Fruit fly (Drosophila melanogaster) whole organism, wandering third instar larva: ENCODE measurements around the gene Rabex-5.
A peak's percentile ranks its signal among the peaks of the same experiment; 100 is the strongest.

Source experiments
- Abd-B ChIP-seq: fragments of >200 bp; optimal IDR thresholded peaks from 2 replicates; lab custom pipeline; 2017; ENCODE audit warnings: missing biosample characterization, missing genetic modification characterization
- CG32264 ChIP-seq: fragments of 200-800 bp; sonication (Bioruptor generic); optimal IDR thresholded peaks from 2 replicates; lab custom pipeline; 2016; ENCODE audit warnings: missing biosample characterization, missing genetic modification characterization
- CG9705 ChIP-seq: fragments of 200-800 bp; sonication (Bioruptor generic); optimal IDR thresholded peaks from 2 replicates; lab custom pipeline; 2018; ENCODE audit warnings: missing biosample characterization, mild to moderate bottlenecking, missing genetic modification characterization
- CrebA ChIP-seq: fragments of 200-800 bp; sonication (Bioruptor generic); optimal IDR thresholded peaks from 2 replicates; lab custom pipeline; 2016; ENCODE audit warnings: missing biosample characterization, mild to moderate bottlenecking, missing genetic modification characterization, borderline replicate concordance
- Dfd ChIP-seq: fragments of >200 bp; optimal IDR thresholded peaks from 2 replicates; lab custom pipeline; 2017; ENCODE audit warnings: missing biosample characterization, missing genetic modification characterization
- Dif ChIP-seq: fragments of 200-275, 200-300 bp; sonication (Bioruptor generic); optimal IDR thresholded peaks from 2 replicates; lab custom pipeline; 2018; ENCODE audit warnings: missing biosample characterization, missing genetic modification characterization; ENCODE audit not compliant: partially characterized antibody
- GATAd ChIP-seq: sonication (Bioruptor generic); optimal IDR thresholded peaks from 2 replicates; lab custom pipeline; 2016; ENCODE audit warnings: missing biosample characterization, missing genetic modification characterization
- HLH106 ChIP-seq: fragments of 200-800 bp; optimal IDR thresholded peaks from 3 replicates; lab custom pipeline; 2019; ENCODE audit warnings: missing biosample characterization, mild to moderate bottlenecking, missing genetic modification characterization, moderate library complexity
- Hnf4 ChIP-seq: fragments of 200-800 bp; sonication (Bioruptor generic); optimal IDR thresholded peaks from 2 replicates; lab custom pipeline; 2016; ENCODE audit warnings: missing biosample characterization, mild to moderate bottlenecking, missing genetic modification characterization
- Hr78 ChIP-seq: fragments of >200 bp; optimal IDR thresholded peaks from 2 replicates; lab custom pipeline; 2017; ENCODE audit warnings: missing biosample characterization, missing genetic modification characterization
- Hr83 ChIP-seq: fragments of 200-300 bp; sonication (Bioruptor generic); optimal IDR thresholded peaks from 2 replicates; lab custom pipeline; 2016; ENCODE audit warnings: missing biosample characterization, mild to moderate bottlenecking, missing genetic modification characterization, moderate library complexity; ENCODE audit not compliant: poor library complexity, severe bottlenecking
- Jra ChIP-seq: sonication (Bioruptor generic); optimal IDR thresholded peaks from 2 replicates; lab custom pipeline; 2016; ENCODE audit warnings: missing biosample characterization, missing genetic modification characterization
- Mio ChIP-seq: sonication (Bioruptor generic); optimal IDR thresholded peaks from 2 replicates; lab custom pipeline; 2016; ENCODE audit warnings: missing biosample characterization, missing genetic modification characterization
- Myc ChIP-seq: fragments of >200 bp; optimal IDR thresholded peaks from 2 replicates; lab custom pipeline; 2017
- N ChIP-seq: fragments of >200 bp; optimal IDR thresholded peaks from 2 replicates; lab custom pipeline; 2018; ENCODE audit warnings: missing biosample characterization, missing external identifiers, missing genetic modification characterization
- OdsH ChIP-seq: fragments of 200-800 bp; sonication (Bioruptor generic); optimal IDR thresholded peaks from 2 replicates; lab custom pipeline; 2016; ENCODE audit warnings: missing biosample characterization, mild to moderate bottlenecking, missing genetic modification characterization
- Rel ChIP-seq, 2 experiments: fragments of 200-800 bp; sonication (Bioruptor generic) in 1 of 2; optimal IDR thresholded peaks; 2 replicates in 1 of 2; 3 replicates in 1 of 2; lab custom pipeline; 2016 to 2019; ENCODE audit warnings: mild to moderate bottlenecking in 2 of 2, missing biosample characterization in 2 of 2, missing genetic modification characterization in 2 of 2, moderate library complexity in 1 of 2
- Sp1 ChIP-seq: fragments of 200-800 bp; sonication (Bioruptor generic); optimal IDR thresholded peaks from 3 replicates; lab custom pipeline; 2019; ENCODE audit warnings: missing biosample characterization, mild to moderate bottlenecking, missing genetic modification characterization, moderate library complexity
- Vsx2 ChIP-seq: fragments of 200-300, 225-300 bp; sonication (Bioruptor generic); optimal IDR thresholded peaks from 2 replicates; lab custom pipeline; 2018; ENCODE audit warnings: missing biosample characterization, missing genetic modification characterization; ENCODE audit not compliant: partially characterized antibody
- br ChIP-seq: fragments of 200-800 bp; sonication (Bioruptor generic); optimal IDR thresholded peaks from 2 replicates; lab custom pipeline; 2016; ENCODE audit warnings: missing biosample characterization, missing genetic modification characterization
- brk ChIP-seq: fragments of 200-800 bp; sonication (Bioruptor generic); optimal IDR thresholded peaks from 2 replicates; lab custom pipeline; 2016; ENCODE audit warnings: missing biosample characterization, mild to moderate bottlenecking, missing genetic modification characterization
- dl ChIP-seq, 2 experiments: fragments of 175-275, 200-275 bp in 1 of 2; fragments of 200-275 bp in 1 of 2; sonication (Bioruptor generic); optimal IDR thresholded peaks; lab custom pipeline; 2018; ENCODE audit warnings: mild to moderate bottlenecking in 2 of 2, missing biosample characterization in 2 of 2, missing genetic modification characterization in 2 of 2, moderate library complexity in 2 of 2; ENCODE audit not compliant: partially characterized antibody in 2 of 2, insufficient read depth in 1 of 2
- dmrt93B ChIP-seq: fragments of 200-800 bp; sonication (Bioruptor generic); optimal IDR thresholded peaks from 2 replicates; lab custom pipeline; 2018; ENCODE audit warnings: missing biosample characterization, mild to moderate bottlenecking, missing genetic modification characterization
- dsf ChIP-seq: sonication (Bioruptor generic); optimal IDR thresholded peaks from 2 replicates; lab custom pipeline; 2016; ENCODE audit warnings: missing biosample characterization, missing genetic modification characterization, borderline replicate concordance
- ey ChIP-seq: fragments of 200-800 bp; sonication (Bioruptor generic); optimal IDR thresholded peaks from 2 replicates; lab custom pipeline; 2016; ENCODE audit warnings: missing biosample characterization, missing genetic modification characterization
- foxo ChIP-seq, 2 experiments: fragments of 200-800 bp; sonication (Bioruptor generic); optimal IDR thresholded peaks; 2 replicates in 1 of 2; 3 replicates in 1 of 2; lab custom pipeline; 2016 to 2017; ENCODE audit warnings: missing biosample characterization in 2 of 2, missing genetic modification characterization in 2 of 2
- fru ChIP-seq: fragments of 200-800 bp; sonication (Bioruptor generic); optimal IDR thresholded peaks from 3 replicates; lab custom pipeline; 2016; ENCODE audit warnings: missing biosample characterization, mild to moderate bottlenecking, missing genetic modification characterization
- h ChIP-seq: fragments of 200-800 bp; sonication (Bioruptor generic); optimal IDR thresholded peaks from 3 replicates; lab custom pipeline; 2016; ENCODE audit warnings: missing biosample characterization, mild to moderate bottlenecking, missing genetic modification characterization
- jim ChIP-seq: fragments of 175-275, 200-325 bp; sonication (Bioruptor generic); optimal IDR thresholded peaks from 2 replicates; lab custom pipeline; 2016; ENCODE audit warnings: missing biosample characterization, mild to moderate bottlenecking, missing genetic modification characterization
- lola ChIP-seq: fragments of >200 bp; optimal IDR thresholded peaks from 2 replicates; lab custom pipeline; 2017; ENCODE audit warnings: missing biosample characterization, missing genetic modification characterization
- pan ChIP-seq: fragments of >200 bp; optimal IDR thresholded peaks from 2 replicates; lab custom pipeline; 2017
- psq ChIP-seq: fragments of 200-800 bp; sonication (Bioruptor generic); optimal IDR thresholded peaks from 3 replicates; lab custom pipeline; 2017; ENCODE audit warnings: missing biosample characterization, mild to moderate bottlenecking, missing genetic modification characterization, moderate library complexity
- rgr ChIP-seq: fragments of 200-800 bp; sonication (Bioruptor generic); optimal IDR thresholded peaks from 3 replicates; lab custom pipeline; 2016; ENCODE audit warnings: missing biosample characterization, mild to moderate bottlenecking, missing genetic modification characterization
- sage ChIP-seq: fragments of 200-800 bp; sonication (Bioruptor generic); optimal IDR thresholded peaks from 2 replicates; lab custom pipeline; 2016; ENCODE audit warnings: missing biosample characterization, mild to moderate bottlenecking, missing genetic modification characterization
- sv ChIP-seq: fragments of 200-800 bp; sonication (Bioruptor generic); optimal IDR thresholded peaks from 3 replicates; lab custom pipeline; 2016; ENCODE audit warnings: missing biosample characterization, missing genetic modification characterization
- tai ChIP-seq: sonication (Bioruptor generic); optimal IDR thresholded peaks from 2 replicates; lab custom pipeline; 2016; ENCODE audit warnings: missing biosample characterization, missing genetic modification characterization
- usp ChIP-seq: fragments of >200 bp; optimal IDR thresholded peaks from 2 replicates; lab custom pipeline; 2017; ENCODE audit warnings: missing biosample characterization, missing genetic modification characterization
- woc ChIP-seq: sonication (Bioruptor generic); optimal IDR thresholded peaks from 2 replicates; lab custom pipeline; 2016; ENCODE audit warnings: missing biosample characterization, mild to moderate bottlenecking, missing genetic modification characterization

Rabex-5 gene

DNA sequence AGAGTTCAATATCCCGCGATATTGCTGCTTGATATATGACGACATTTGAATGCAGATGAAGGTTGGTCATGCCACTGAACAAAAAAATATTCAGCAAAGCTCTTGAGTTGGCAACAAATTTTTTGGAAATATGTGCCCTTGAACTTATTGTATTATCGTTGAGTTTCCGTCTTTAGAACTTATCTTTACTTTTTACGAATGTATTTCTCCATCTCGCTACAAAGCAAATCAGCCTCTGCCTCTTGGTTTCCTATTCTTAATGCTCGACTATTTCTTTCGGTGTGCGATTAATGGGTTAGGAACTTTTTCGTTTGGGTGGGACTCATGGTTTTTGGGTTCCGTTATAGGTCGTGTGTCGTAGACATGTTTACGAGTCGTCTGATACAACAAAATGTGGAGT is 27.4 kb downstream of the Rabex-5 start:
- no peak for TF ChIP-seq jim (GFP tag; lab: Kevin White, UChicago)
- TF ChIP-seq CrebA (GFP tag; lab: Kevin White, UChicago) = no peak
- no peak for TF ChIP-seq h (GFP tag; lab: Kevin White, UChicago)
- peak; percentile 39 for TF ChIP-seq OdsH (GFP tag; lab: Kevin White, UChicago)
- no peak for TF ChIP-seq tai
- peak in 1 of 2 experiments; percentile 40 for TF ChIP-seq foxo (GFP tag; optimal IDR thresholded peaks at IDR 0.05; lab: Kevin White, UChicago)
- no peak for TF ChIP-seq usp (GFP tag; lab: Kevin White, UChicago)
- peak; percentile 26 for TF ChIP-seq HLH106
- no peak for TF ChIP-seq Dif (GFP tag; lab: Kevin White, UChicago)
- TF ChIP-seq Myc (lab: Kevin White, UChicago) = no peak
- no peak for TF ChIP-seq lola (GFP tag; lab: Kevin White, UChicago)
- TF ChIP-seq Mio = no peak
- no peak for TF ChIP-seq Hnf4 (GFP tag; lab: Kevin White, UChicago)
- no peak for TF ChIP-seq Vsx2 (GFP tag; lab: Kevin White, UChicago)
- peak; percentile 50 for TF ChIP-seq rgr (GFP tag; lab: Kevin White, UChicago)
- no peak for TF ChIP-seq brk (GFP tag; lab: Kevin White, UChicago)
- peak; percentile 54 for TF ChIP-seq sv
- no peak for TF ChIP-seq GATAd
- no peak for TF ChIP-seq Jra (GFP tag; lab: Kevin White, UChicago)
- TF ChIP-seq Abd-B (GFP tag; lab: Kevin White, UChicago) = no peak
- TF ChIP-seq psq (GFP tag; lab: Kevin White, UChicago) = peak; percentile 23
- no peak for TF ChIP-seq pan
- no peak for TF ChIP-seq Hr78
- no peak for TF ChIP-seq sage (GFP tag; lab: Kevin White, UChicago)
- TF ChIP-seq N = no peak
- TF ChIP-seq Rel (GFP tag; optimal IDR thresholded peaks at IDR 0.05; lab: Kevin White, UChicago) = no peak
- no peak for TF ChIP-seq Rel (tag; optimal IDR thresholded peaks at IDR 0.05; lab: Kevin White, UChicago)
- TF ChIP-seq woc (GFP tag; lab: Kevin White, UChicago) = no peak
- no peak for TF ChIP-seq dl (GFP tag; optimal IDR thresholded peaks at IDR 0.05; lab: Kevin White, UChicago; ENCODE audit: insufficient read depth in 1 of 2, partially characterized antibody in 2 of 2)
- no peak for TF ChIP-seq dsf (GFP tag; lab: Kevin White, UChicago)
- peak; percentile 52 for TF ChIP-seq ey
- peak; percentile 35 for TF ChIP-seq br (GFP tag; lab: Kevin White, UChicago)
- TF ChIP-seq CG32264 = no peak
- TF ChIP-seq Dfd (GFP tag; lab: Kevin White, UChicago) = no peak
- no peak for TF ChIP-seq CG9705 (GFP tag; lab: Kevin White, UChicago)
- TF ChIP-seq Hr83 = no peak
- TF ChIP-seq Sp1 (GFP tag; lab: Kevin White, UChicago) = peak; percentile 15
- TF ChIP-seq fru (GFP tag; lab: Kevin White, UChicago) = peak; percentile 36
- TF ChIP-seq dmrt93B (GFP tag; lab: Kevin White, UChicago) = no peak

DNA sequence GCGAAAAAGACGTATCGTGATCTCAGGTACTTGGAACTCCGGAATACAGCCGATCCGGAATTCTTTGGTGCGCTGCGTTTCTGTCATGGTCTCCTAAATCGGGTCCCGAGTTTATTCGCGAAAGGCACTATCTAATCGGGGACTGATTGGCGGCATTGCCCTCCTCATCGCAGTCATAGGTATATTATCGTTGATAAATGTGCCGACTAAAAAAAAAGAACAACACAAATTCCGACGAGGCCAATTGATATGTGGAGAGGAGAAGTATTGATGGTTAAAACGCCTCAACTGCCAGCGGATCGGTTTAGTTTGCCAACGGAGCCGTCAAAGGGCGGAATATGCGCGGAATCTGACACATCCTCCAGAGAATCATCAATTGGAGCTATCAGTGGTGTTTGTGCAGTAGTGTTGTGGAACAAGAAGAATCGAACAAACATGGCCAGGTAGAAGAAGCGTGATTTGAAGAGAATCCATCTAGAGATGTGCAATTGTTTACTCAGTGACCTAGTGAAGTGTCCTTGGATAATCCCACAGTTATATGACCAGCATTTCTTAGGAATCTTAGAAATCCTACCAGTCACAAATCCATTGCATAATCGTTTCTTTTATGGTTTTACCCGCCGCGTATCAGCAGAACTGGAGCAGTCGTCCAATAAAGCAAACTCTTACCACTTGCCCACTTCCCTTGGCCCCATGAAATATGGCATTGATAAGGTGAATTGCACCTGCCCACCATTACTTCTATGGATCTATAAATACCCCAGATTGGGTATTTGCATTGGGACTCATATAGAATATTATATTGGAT is 29.3 kb downstream of the Rabex-5 start:
- TF ChIP-seq Sp1 (GFP tag; lab: Kevin White, UChicago) = peak; percentile 29
- no peak for TF ChIP-seq Abd-B (GFP tag; lab: Kevin White, UChicago)
- TF ChIP-seq br (GFP tag; lab: Kevin White, UChicago) = peak; percentile 26
- TF ChIP-seq dl (GFP tag; optimal IDR thresholded peaks at IDR 0.05; lab: Kevin White, UChicago; ENCODE audit: insufficient read depth in 1 of 2, partially characterized antibody in 2 of 2) = peak; percentile 18 to 52
- TF ChIP-seq Rel (GFP tag; optimal IDR thresholded peaks at IDR 0.05; lab: Kevin White, UChicago) = peak; percentile 17
- TF ChIP-seq Rel (tag; optimal IDR thresholded peaks at IDR 0.05; lab: Kevin White, UChicago) = no peak
